Worm (Caenorhabditis elegans): ENCODE data around the gene fbxa-154.

fbxa-154 gene

DNA sequence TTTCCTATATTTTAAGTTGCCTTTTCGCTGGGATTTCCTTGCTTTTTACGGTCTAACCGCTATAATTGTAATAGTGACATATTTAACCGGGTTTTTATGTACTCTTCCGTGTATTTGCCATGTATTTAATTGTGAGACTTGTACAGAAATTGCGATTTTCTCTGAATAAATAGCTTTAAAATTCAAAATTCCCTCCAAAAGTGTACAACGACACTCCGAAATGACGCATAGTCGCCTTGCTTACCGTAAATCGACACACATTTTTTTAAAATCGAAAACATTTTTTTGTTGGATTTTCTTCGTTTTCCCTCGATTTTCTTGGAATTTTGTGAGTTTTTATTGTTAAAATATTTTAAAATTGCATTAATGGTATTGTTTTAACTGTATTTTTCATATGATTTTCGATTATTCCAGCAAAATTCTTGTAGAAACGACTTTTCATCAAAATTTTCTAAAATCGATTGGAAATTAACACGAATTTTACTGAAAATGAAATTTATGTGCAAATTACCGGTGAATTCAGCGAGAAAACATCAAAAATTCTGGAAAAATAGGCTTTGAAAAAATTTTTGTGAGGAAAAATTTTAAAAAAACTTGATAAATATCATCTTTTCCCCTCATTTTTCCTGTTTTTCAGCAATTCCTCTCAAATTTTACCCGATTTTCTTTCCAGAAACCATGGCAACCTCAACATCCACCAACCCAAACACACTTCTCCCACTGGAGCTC, 35.1 kb downstream of the fbxa-154 start, which contains the start of gene lsm-5 (continued):
- TF ChIP-seq F26F4.8 (GFP tag; conservative IDR thresholded peaks at IDR 0.05): no peak
- TF ChIP-seq madf-5 (GFP tag; IDR thresholded peaks at IDR 0.05): no peak
- TF ChIP-seq R02D3.7 (tag; optimal IDR thresholded peaks at IDR 0.05): peak; percentile 80
- no peak for TF ChIP-seq zfp-3 (GFP tag; conservative IDR thresholded peaks at IDR 0.05)
- no peak for TF ChIP-seq Y105C5A.15 (GFP tag; IDR thresholded peaks at IDR 0.05)
- no peak for TF ChIP-seq skn-1 (tag; optimal IDR thresholded peaks at IDR 0.05)
- no peak for TF ChIP-seq vab-7 (GFP tag; IDR thresholded peaks at IDR 0.05)
- no peak for TF ChIP-seq ceh-44 (GFP tag; IDR thresholded peaks at IDR 0.05)
- TF ChIP-seq duxl-1 (tag; optimal IDR thresholded peaks at IDR 0.05; ENCODE audit: poor library complexity): no peak
- TF ChIP-seq madf-9 (GFP tag; conservative IDR thresholded peaks at IDR 0.05): no peak
- no peak for TF ChIP-seq ceh-20 (GFP tag; IDR thresholded peaks at IDR 0.05)
- TF ChIP-seq nhr-28 (tag; optimal IDR thresholded peaks at IDR 0.05): peak; percentile 33
- TF ChIP-seq lsy-2 (tag; optimal IDR thresholded peaks at IDR 0.05): peak; percentile 37 to 73
- TF ChIP-seq nhr-111 (GFP tag; optimal IDR thresholded peaks at IDR 0.05): no peak
- TF ChIP-seq jun-1 (tag; optimal IDR thresholded peaks at IDR 0.05): no peak
- peak; percentile 40 for TF ChIP-seq nhr-6 (tag; optimal IDR thresholded peaks at IDR 0.05)
- no peak for TF ChIP-seq daf-8 (GFP tag; IDR thresholded peaks at IDR 0.05)

DNA sequence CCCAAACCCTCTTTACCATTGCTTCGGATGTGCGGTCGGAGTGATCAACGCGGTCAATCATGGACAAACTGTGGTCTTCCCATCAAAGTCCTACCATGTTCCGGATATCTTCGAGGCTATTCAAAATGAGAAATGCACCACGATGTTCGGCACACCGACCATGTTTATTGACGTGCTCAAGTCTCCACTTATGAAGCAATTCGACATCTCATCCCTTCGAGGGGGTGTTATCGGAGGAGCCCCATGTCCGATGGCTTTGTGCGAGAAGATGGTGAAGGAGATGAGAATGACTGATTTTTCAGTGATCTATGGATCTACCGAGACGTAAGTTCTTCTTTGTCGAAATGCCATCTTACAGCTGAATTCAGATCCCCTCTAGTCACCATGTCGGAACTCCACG, 36.6 kb downstream of the fbxa-154 start:
- no peak for TF ChIP-seq ZK546.5 (tag; optimal IDR thresholded peaks at IDR 0.05)
- no peak for TF ChIP-seq arid-1 (GFP tag; conservative IDR thresholded peaks at IDR 0.05)
- no peak for TF ChIP-seq php-3 (GFP tag; IDR thresholded peaks at IDR 0.05)
- TF ChIP-seq cey-2 (tag; optimal IDR thresholded peaks at IDR 0.05; ENCODE audit: borderline replicate concordance, insufficient read depth): no peak
- TF ChIP-seq tag-97 (GFP tag; IDR thresholded peaks at IDR 0.05): no peak
- TF ChIP-seq R02D3.7 (tag; optimal IDR thresholded peaks at IDR 0.05): no peak
- TF ChIP-seq T26A8.4 (GFP tag; IDR thresholded peaks at IDR 0.05): no peak
- TF ChIP-seq nhr-111 (GFP tag; optimal IDR thresholded peaks at IDR 0.05): no peak
- no peak for TF ChIP-seq aly-2 (tag; optimal IDR thresholded peaks at IDR 0.05)
- TF ChIP-seq fos-1 (tag; optimal IDR thresholded peaks at IDR 0.05): no peak
- no peak for TF ChIP-seq nhr-11 (tag; optimal IDR thresholded peaks at IDR 0.05)

ce11 chrV:15567344-15567804, 37.6 kb downstream of the fbxa-154 start, which contains the start of gene acs-2:
TSS of gene acs-2 (plus strand) at chrV:15567394.
- TF ChIP-seq madf-5 (GFP tag; IDR thresholded peaks at IDR 0.05) (no peak), nhr-76 (tag; optimal IDR thresholded peaks at IDR 0.05) (no peak), ceh-44 (GFP tag; IDR thresholded peaks at IDR 0.05) (no peak), F10B5.3 (tag; optimal IDR thresholded peaks at IDR 0.05) (no peak), madf-9 (GFP tag; conservative IDR thresholded peaks at IDR 0.05) (no peak), daf-19 (GFP tag; conservative IDR thresholded peaks at IDR 0.05) (no peak), hlh-11 (tag; optimal IDR thresholded peaks at IDR 0.05) (no peak), mdl-1 (tag; optimal IDR thresholded peaks at IDR 0.05) (no peak), zag-1 (tag; optimal IDR thresholded peaks at IDR 0.05) (no peak), unc-39 (tag; optimal IDR thresholded peaks at IDR 0.05) (no peak), mdt-29 (GFP tag; IDR thresholded peaks at IDR 0.05) (no peak), dmd-9 (GFP tag; IDR thresholded peaks at IDR 0.05) (no peak), unc-62 (GFP tag; optimal IDR thresholded peaks at IDR 0.05 in 1 of 2) (peak in 1 of 2 experiments; percentile 32), unc-62 (tag; optimal IDR thresholded peaks at IDR 0.05) (no peak), duxl-1 (tag; optimal IDR thresholded peaks at IDR 0.05; ENCODE audit: poor library complexity) (no peak), lin-38 (GFP tag; IDR thresholded peaks at IDR 0.05) (no peak), ama-1 (optimal IDR thresholded peaks at IDR 0.05) (peak; percentile 52)
